Worm (Caenorhabditis elegans) whole organism, dauer: Measurements from ENCODE around the gene dpy-18.

Experiments used
- unc-62 ChIP-seq: sonication (generic microtip); optimal IDR thresholded peaks from 2 replicates; lab custom pipeline; 2017; ENCODE audit warnings: missing biosample characterization, missing genetic modification reagents, missing genetic modification characterization

dpy-18 gene

ce11 chrIII:11377880-11378279, at the start of gene dpy-18:
Gene dpy-18 (minus strand): TSS chrIII:11377980.
- no peak for TF ChIP-seq unc-62 (GFP tag; lab: Kevin White, UChicago)

ce11 chrIII:11426906-11427305, 49.1 kb upstream of the dpy-18 start, which contains the start of gene idpc-1:
Gene idpc-1 (plus strand): TSS chrIII:11427206.
- no peak for TF ChIP-seq unc-62 (GFP tag; lab: Kevin White, UChicago)

ce11 chrIII:11424815-11425214, 47.0 kb upstream of the dpy-18 start:
- TF ChIP-seq unc-62 (GFP tag; lab: Kevin White, UChicago): no peak

ce11 chrIII:11419551-11419950, 41.8 kb upstream of the dpy-18 start:
- TF ChIP-seq unc-62 (GFP tag; lab: Kevin White, UChicago): no peak

ce11 chrIII:11410378-11410777, 32.6 kb upstream of the dpy-18 start, which contains the start of gene twk-31:
Gene twk-31 (plus strand): TSS chrIII:11410678.
- TF ChIP-seq unc-62 (GFP tag; lab: Kevin White, UChicago): no peak

ce11 chrIII:11405049-11405448, 27.3 kb upstream of the dpy-18 start, which contains the start of gene Y47D3B.4:
Gene Y47D3B.4 (plus strand): TSS chrIII:11405349.
- TF ChIP-seq unc-62 (GFP tag; lab: Kevin White, UChicago): no peak

ce11 chrIII:11402717-11403116, 24.9 kb upstream of the dpy-18 start, which contains the start of gene Y47D3B.12:
Gene Y47D3B.12 (plus strand): TSS chrIII:11403017.
- no peak for TF ChIP-seq unc-62 (GFP tag; lab: Kevin White, UChicago)

ce11 chrIII:11397499-11397898, 19.7 kb upstream of the dpy-18 start, which contains the start of gene Y47D3B.3:
Gene Y47D3B.3 (plus strand): TSS chrIII:11397799.
- no peak for TF ChIP-seq unc-62 (GFP tag; lab: Kevin White, UChicago)

ce11 chrIII:11393162-11393561, 15.4 kb upstream of the dpy-18 start, which contains the start of gene nlp-21:
Gene nlp-21 (minus strand): TSS chrIII:11393262.
- no peak for TF ChIP-seq unc-62 (GFP tag; lab: Kevin White, UChicago)

ce11 chrIII:11392740-11393139, 15.0 kb upstream of the dpy-18 start:
- no peak for TF ChIP-seq unc-62 (GFP tag; lab: Kevin White, UChicago)

ce11 chrIII:11391601-11392520, 14.1 kb upstream of the dpy-18 start:
- no peak for TF ChIP-seq unc-62 (GFP tag; lab: Kevin White, UChicago)

- no peak for TF ChIP-seq unc-62 (GFP tag; lab: Kevin White, UChicago)
These were observed 13.1 kb upstream of the dpy-18 start for ce11 chrIII:11390832-11391231.

ce11 chrIII:11389384-11389783, 11.6 kb upstream of the dpy-18 start:
- TF ChIP-seq unc-62 (GFP tag; lab: Kevin White, UChicago): no peak

ce11 chrIII:11381922-11382321, 4.1 kb upstream of the dpy-18 start, which contains the start of gene subs-4:
Gene subs-4 (plus strand): TSS chrIII:11382222.
- no peak for TF ChIP-seq unc-62 (GFP tag; lab: Kevin White, UChicago)

ce11 chrIII:11380555-11380954, 2.8 kb upstream of the dpy-18 start:
- TF ChIP-seq unc-62 (GFP tag; lab: Kevin White, UChicago): no peak

- TF ChIP-seq unc-62 (GFP tag; lab: Kevin White, UChicago): no peak
These were observed 1.1 kb upstream of the dpy-18 start for ce11 chrIII:11378910-11379309.
